Worm (Caenorhabditis elegans) whole organism, L3 larva: ENCODE measurements around the gene ZK1055.4.

Source experiments
- R02D3.7 ChIP-seq: fragments of 150-350 bp; optimal IDR thresholded peaks from 2 replicates; lab custom pipeline; 2014; ENCODE audit warnings: missing biosample characterization, missing genetic modification characterization
- aly-2 ChIP-seq: fragments of 150-350 bp; optimal IDR thresholded peaks from 2 replicates; lab custom pipeline; 2014; ENCODE audit warnings: missing biosample characterization, missing genetic modification characterization
- ama-1 ChIP-seq: fragments of 150-350 bp; optimal IDR thresholded peaks from 2 replicates; lab custom pipeline; 2018
- ceh-28 ChIP-seq: fragments of 150-350 bp; optimal IDR thresholded peaks from 2 replicates; lab custom pipeline; 2014; ENCODE audit warnings: missing biosample characterization, missing genetic modification reagents, missing genetic modification characterization
- ceh-82 ChIP-seq: fragments of 150-350 bp; optimal IDR thresholded peaks from 2 replicates; lab custom pipeline; 2014; ENCODE audit warnings: missing biosample characterization, missing genetic modification characterization
- ceh-9 ChIP-seq: sonication (generic microtip); optimal IDR thresholded peaks from 2 replicates; lab custom pipeline; 2018; ENCODE audit warnings: missing biosample characterization, missing genetic modification characterization
- egl-27 ChIP-seq: sonication (generic microtip); optimal IDR thresholded peaks from 4 replicates; lab custom pipeline; 2017; ENCODE audit warnings: missing biosample characterization, missing genetic modification reagents, missing genetic modification characterization
- elt-2 ChIP-seq: sonication (generic microtip); optimal IDR thresholded peaks from 2 replicates; lab custom pipeline; 2016; ENCODE audit warnings: missing genetic modification reagents, mild to moderate bottlenecking, missing genetic modification characterization, missing compliant biosample characterization
- eor-1 ChIP-seq, 2 experiments: fragments of 150-350 bp; optimal IDR thresholded peaks; 2 replicates each; lab custom pipeline; 2014 to 2018; ENCODE audit warnings: missing biosample characterization in 2 of 2, missing genetic modification characterization in 2 of 2
- fkh-10 ChIP-seq: sonication (generic microtip); optimal IDR thresholded peaks from 2 replicates; lab custom pipeline; 2017; ENCODE audit warnings: missing biosample characterization, missing genetic modification reagents, missing genetic modification characterization
- fkh-2 ChIP-seq: fragments of 150-350 bp; optimal IDR thresholded peaks from 2 replicates; lab custom pipeline; 2014; ENCODE audit warnings: missing biosample characterization, missing genetic modification reagents, missing genetic modification characterization
- fos-1 ChIP-seq: fragments of 150-350 bp; optimal IDR thresholded peaks from 2 replicates; lab custom pipeline; 2014; ENCODE audit warnings: missing biosample characterization, missing genetic modification characterization
- lin-39 ChIP-seq: fragments of 150-350 bp; optimal IDR thresholded peaks from 2 replicates; lab custom pipeline; 2018; ENCODE audit warnings: missing biosample characterization, missing genetic modification reagents, missing genetic modification characterization
- lsy-12 ChIP-seq: sonication (generic microtip); optimal IDR thresholded peaks from 2 replicates; lab custom pipeline; 2016; ENCODE audit warnings: mild to moderate bottlenecking, missing genetic modification characterization, missing compliant biosample characterization
- mdl-1 ChIP-seq: fragments of 150-350 bp; optimal IDR thresholded peaks from 2 replicates; lab custom pipeline; 2014; ENCODE audit warnings: missing biosample characterization, missing genetic modification characterization
- mml-1 ChIP-seq: fragments of 150-350 bp; sonication (generic microtip); optimal IDR thresholded peaks from 3 replicates; lab custom pipeline; 2014; ENCODE audit warnings: missing biosample characterization, missing genetic modification characterization
- nfya-1 ChIP-seq: sonication (generic microtip); optimal IDR thresholded peaks from 2 replicates; lab custom pipeline; 2017; ENCODE audit warnings: missing genetic modification characterization, mild to moderate bottlenecking, missing compliant biosample characterization, antibody characterized with exemption, moderate library complexity; ENCODE audit not compliant: insufficient read depth
- nhr-11 ChIP-seq: fragments of 150-350 bp; optimal IDR thresholded peaks from 2 replicates; lab custom pipeline; 2014; ENCODE audit warnings: missing biosample characterization, missing genetic modification characterization
- nhr-12 ChIP-seq: fragments of 150-350 bp; optimal IDR thresholded peaks from 2 replicates; lab custom pipeline; 2014; ENCODE audit warnings: missing biosample characterization, missing genetic modification characterization
- nhr-23 ChIP-seq: fragments of 150-350 bp; optimal IDR thresholded peaks from 2 replicates; lab custom pipeline; 2014; ENCODE audit warnings: missing biosample characterization, missing genetic modification reagents, missing genetic modification characterization
- nhr-25 ChIP-seq: sonication (generic microtip); optimal IDR thresholded peaks from 2 replicates; lab custom pipeline; 2017; ENCODE audit warnings: missing biosample characterization, missing genetic modification characterization
- nhr-28 ChIP-seq: fragments of 150-350 bp; optimal IDR thresholded peaks from 2 replicates; lab custom pipeline; 2014; ENCODE audit warnings: missing biosample characterization, missing genetic modification characterization
- nhr-43 ChIP-seq: sonication (generic microtip); optimal IDR thresholded peaks from 2 replicates; lab custom pipeline; 2016; ENCODE audit warnings: mild to moderate bottlenecking, missing genetic modification characterization, missing compliant biosample characterization; ENCODE audit not compliant: poor library complexity, severe bottlenecking
- nhr-67 ChIP-seq: fragments of 150-350 bp; optimal IDR thresholded peaks from 2 replicates; lab custom pipeline; 2014; ENCODE audit warnings: missing biosample characterization, missing genetic modification characterization
- nhr-76 ChIP-seq: fragments of 150-350 bp; sonication (generic microtip); optimal IDR thresholded peaks from 5 replicates; lab custom pipeline; 2014; ENCODE audit warnings: missing biosample characterization, missing genetic modification characterization
- pha-4 ChIP-seq: fragments of 150-350 bp; optimal IDR thresholded peaks from 2 replicates; lab custom pipeline; 2014; ENCODE audit warnings: missing biosample characterization, missing genetic modification reagents, missing genetic modification characterization
- pqm-1 ChIP-seq: fragments of 150-350 bp; optimal IDR thresholded peaks from 2 replicates; lab custom pipeline; 2017; ENCODE audit warnings: missing biosample characterization, missing genetic modification characterization, inconsistent platforms
- skn-1 ChIP-seq: fragments of 150-350 bp; optimal IDR thresholded peaks from 2 replicates; lab custom pipeline; 2014; ENCODE audit warnings: missing biosample characterization, missing genetic modification characterization
- snpc-4 ChIP-seq: fragments of 150-350 bp; optimal IDR thresholded peaks from 2 replicates; lab custom pipeline; 2014; ENCODE audit warnings: missing biosample characterization, missing genetic modification characterization
- unc-39 ChIP-seq: sonication (generic microtip); optimal IDR thresholded peaks from 4 replicates; lab custom pipeline; 2017; ENCODE audit warnings: missing biosample characterization, missing genetic modification characterization
- unc-62 ChIP-seq: fragments of 150-350 bp; sonication (generic microtip); optimal IDR thresholded peaks from 4 replicates; lab custom pipeline; 2014; ENCODE audit warnings: missing biosample characterization, missing genetic modification reagents, missing genetic modification characterization
- zag-1 ChIP-seq: fragments of 150-350 bp; optimal IDR thresholded peaks from 2 replicates; lab custom pipeline; 2014; ENCODE audit warnings: missing biosample characterization, missing genetic modification characterization
- ztf-4 ChIP-seq: fragments of 150-350 bp; optimal IDR thresholded peaks from 2 replicates; lab custom pipeline; 2014; ENCODE audit warnings: missing biosample characterization, missing genetic modification characterization

The ZK1055.4 gene

ce11 chrV:6544999-6545398 lies 36.9 kb upstream of the ZK1055.4 start:
- TF ChIP-seq zag-1 (tag; lab: Kevin White, UChicago) (no peak), lsy-12 (peak; percentile 9), nhr-23 (tag; lab: Kevin White, UChicago) (peak; percentile 6), nhr-25 (peak; percentile 41)

- no peak for TF ChIP-seq nhr-11 (tag; lab: Kevin White, UChicago)
- TF ChIP-seq pha-4 (tag; lab: Kevin White, UChicago) = peak; percentile 3
- no peak for TF ChIP-seq nhr-67 (tag; lab: Kevin White, UChicago)
- no peak for TF ChIP-seq lin-39 (tag; lab: Kevin White, UChicago)
- no peak for TF ChIP-seq pqm-1
- no peak for TF ChIP-seq ama-1 (lab: Kevin White, UChicago)
- TF ChIP-seq elt-2 = peak; percentile 67
- TF ChIP-seq zag-1 (tag; lab: Kevin White, UChicago) = no peak
- TF ChIP-seq snpc-4 (tag; lab: Kevin White, UChicago) = no peak
- no peak for TF ChIP-seq nhr-28 (tag; lab: Kevin White, UChicago)
- no peak for TF ChIP-seq ztf-4 (tag; lab: Kevin White, UChicago)
- TF ChIP-seq mml-1 (tag; lab: Kevin White, UChicago) = no peak
- no peak for TF ChIP-seq ceh-9 (tag; lab: Kevin White, UChicago)
- no peak for TF ChIP-seq fkh-2 (tag; lab: Kevin White, UChicago)
- no peak for TF ChIP-seq nhr-76 (tag; lab: Kevin White, UChicago)
- TF ChIP-seq lsy-12 = no peak
- TF ChIP-seq mdl-1 (tag; lab: Kevin White, UChicago) = no peak
Observed at ce11 chrV:6546450-6547171, 35.3 kb upstream of the ZK1055.4 start, which contains the start of gene dre-1. dre-1 (minus strand) TSS chrV:6546500.

- TF ChIP-seq skn-1 (tag; lab: Kevin White, UChicago) (no peak), unc-39 (tag; lab: Kevin White, UChicago) (no peak), eor-1 (tag; optimal IDR thresholded peaks at IDR 0.05; lab: Kevin White, UChicago) (no peak), nhr-12 (no peak), lin-39 (tag; lab: Kevin White, UChicago) (no peak), nhr-76 (tag; lab: Kevin White, UChicago) (no peak), nfya-1 (no peak), nhr-25 (no peak), fos-1 (tag; lab: Kevin White, UChicago) (no peak), R02D3.7 (tag; lab: Kevin White, UChicago) (no peak), ceh-9 (tag; lab: Kevin White, UChicago) (no peak)
Observed at ce11 chrV:6548309-6548708, 33.6 kb upstream of the ZK1055.4 start.

- TF ChIP-seq egl-27 (tag; lab: Kevin White, UChicago) (no peak), ceh-82 (tag; lab: Kevin White, UChicago) (no peak), nhr-76 (tag; lab: Kevin White, UChicago) (no peak), lsy-12 (no peak), mdl-1 (tag; lab: Kevin White, UChicago) (no peak), ztf-4 (tag; lab: Kevin White, UChicago) (no peak), nfya-1 (no peak), unc-62 (GFP tag; lab: Kevin White, UChicago) (no peak), ceh-28 (tag; lab: Kevin White, UChicago) (no peak), nhr-43 (tag; lab: Kevin White, UChicago) (no peak), zag-1 (tag; lab: Kevin White, UChicago) (no peak), aly-2 (no peak)
Observed at ce11 chrV:6549148-6549547, 32.7 kb upstream of the ZK1055.4 start, which contains the start of gene K04A8.20. K04A8.20 (plus strand) TSS chrV:6549448.

ce11 chrV:6549871-6550270 lies 32.0 kb upstream of the ZK1055.4 start, which contains the start of gene lipl-4:
lipl-4 (plus strand) TSS chrV:6550171.
- TF ChIP-seq fkh-10 = no peak
- peak; percentile 5 for TF ChIP-seq pha-4 (tag; lab: Kevin White, UChicago)
- peak; percentile 18 for TF ChIP-seq pqm-1
